Fruit fly (Drosophila melanogaster): ENCODE data around the gene CheB38b.

dm6 chr2L:20792988-20793544 lies 24.0 kb downstream of the CheB38b start:
- TF ChIP-seq CG8478 (optimal IDR thresholded peaks at IDR 0.05) (no peak), CTCF (optimal IDR thresholded peaks at IDR 0.05) (no peak)
